Worm (Caenorhabditis elegans) whole organism, L4 larva: ENCODE measurements around the gene Y26G10.5.
A peak's percentile ranks its signal among the peaks of the same experiment; 100 is the strongest.

Experiments
- F44E2.7 ChIP-seq: fragments of 200-800 bp; sonication (Bioruptor generic); IDR thresholded peaks from 2 replicates; pipeline ENCODE4 v2.1.2; 2022; ENCODE audit warnings: missing genetic modification characterization, missing compliant biosample characterization
- mxl-3 ChIP-seq: fragments of 200-800 bp; sonication (Bioruptor generic); optimal IDR thresholded peaks from 2 replicates; lab custom pipeline; 2018; ENCODE audit warnings: mild to moderate bottlenecking, missing genetic modification characterization, missing compliant biosample characterization
- nhr-28 ChIP-seq: fragments of 150-350 bp; optimal IDR thresholded peaks from 2 replicates; lab custom pipeline; 2014; ENCODE audit warnings: missing biosample characterization, missing genetic modification characterization
- zip-11 ChIP-seq: fragments of 200-800 bp; sonication (Bioruptor generic); IDR thresholded peaks from 2 replicates; pipeline ENCODE4 v1.3.6; 2022; ENCODE audit warnings: missing genetic modification characterization, missing compliant biosample characterization

- TF ChIP-seq F44E2.7 (GFP tag; lab: Robert Waterston, UW), result no peak
- no peak for TF ChIP-seq mxl-3 (GFP tag; lab: Kevin White, UChicago)
- no peak for TF ChIP-seq zip-11 (GFP tag; lab: Robert Waterston, UW)
- peak; percentile 91 for TF ChIP-seq nhr-28 (tag; lab: Kevin White, UChicago)
Measured at ce11 chrV:17714330-17714729, 13.7 kb upstream of the Y26G10.5 start, which contains the start of gene twk-33.
